Worm (Caenorhabditis elegans): ENCODE data around the gene W02C12.2.
A peak's percentile ranks its signal among the peaks of the same experiment; 100 is the strongest.

- TF ChIP-seq jun-1 (tag; optimal IDR thresholded peaks at IDR 0.05) = peak; percentile 14
- no peak for TF ChIP-seq egl-27 (tag; optimal IDR thresholded peaks at IDR 0.05)
- no peak for TF ChIP-seq lin-15B (tag; optimal IDR thresholded peaks at IDR 0.05)
- no peak for TF ChIP-seq ztf-11 (tag; optimal IDR thresholded peaks at IDR 0.05)
- no peak for TF ChIP-seq unc-62 (GFP tag; optimal IDR thresholded peaks at IDR 0.05)
- TF ChIP-seq lin-39 (tag; optimal IDR thresholded peaks at IDR 0.05) = peak; percentile 84
- TF ChIP-seq nhr-77 (tag; optimal IDR thresholded peaks at IDR 0.05) = no peak
- peak; percentile 32 for TF ChIP-seq elt-2 (tag; optimal IDR thresholded peaks at IDR 0.05)
- TF ChIP-seq nhr-12 (tag; optimal IDR thresholded peaks at IDR 0.05) = no peak
- TF ChIP-seq tbx-2 (tag; optimal IDR thresholded peaks at IDR 0.05) = no peak
- TF ChIP-seq nhr-237 (tag; optimal IDR thresholded peaks at IDR 0.05) = no peak
- TF ChIP-seq zag-1 (tag; optimal IDR thresholded peaks at IDR 0.05) = no peak
Observed at ce11 chrIV:4025923-4026322, 18.1 kb upstream of the W02C12.2 start.
